Worm (Caenorhabditis elegans) whole organism, L2 larva: Measurements from ENCODE around the gene gtf-2A2.

ENCODE experiments used
- ZK546.5 ChIP-seq: sonication (generic microtip); optimal IDR thresholded peaks from 2 replicates; lab custom pipeline; 2017; ENCODE audit warnings: missing biosample characterization, missing genetic modification characterization
- ama-1 ChIP-seq: fragments of 150-350 bp; optimal IDR thresholded peaks from 2 replicates; lab custom pipeline; 2018; ENCODE audit warnings: inconsistent platforms
- blmp-1 ChIP-seq: sonication (generic microtip); optimal IDR thresholded peaks from 2 replicates; lab custom pipeline; 2017; ENCODE audit warnings: missing genetic modification characterization, mild to moderate bottlenecking, missing compliant biosample characterization, antibody characterized with exemption, moderate library complexity; ENCODE audit not compliant: insufficient read depth
- egl-27 ChIP-seq: sonication (generic microtip); optimal IDR thresholded peaks from 3 replicates; lab custom pipeline; 2017; ENCODE audit warnings: missing biosample characterization, missing genetic modification reagents, missing genetic modification characterization
- lin-39 ChIP-seq: fragments of 150-350 bp; optimal IDR thresholded peaks from 2 replicates; lab custom pipeline; 2014; ENCODE audit warnings: missing biosample characterization, missing genetic modification reagents, missing genetic modification characterization
- nhr-12 ChIP-seq: fragments of 150-350 bp; optimal IDR thresholded peaks from 2 replicates; lab custom pipeline; 2014; ENCODE audit warnings: missing biosample characterization, missing genetic modification characterization
- nhr-237 ChIP-seq: fragments of 150-350 bp; optimal IDR thresholded peaks from 2 replicates; lab custom pipeline; 2014; ENCODE audit warnings: missing biosample characterization, missing genetic modification characterization
- skn-1 ChIP-seq: sonication (generic microtip); optimal IDR thresholded peaks from 2 replicates; lab custom pipeline; 2017; ENCODE audit warnings: missing biosample characterization, missing genetic modification characterization
- snpc-4 ChIP-seq: fragments of 150-350 bp; optimal IDR thresholded peaks from 2 replicates; lab custom pipeline; 2014; ENCODE audit warnings: missing biosample characterization, missing genetic modification characterization
- unc-62 ChIP-seq: fragments of 150-350 bp; optimal IDR thresholded peaks from 2 replicates; lab custom pipeline; 2014; ENCODE audit warnings: missing biosample characterization, missing genetic modification reagents, missing genetic modification characterization
- zag-1 ChIP-seq: fragments of 150-350 bp; optimal IDR thresholded peaks from 2 replicates; lab custom pipeline; 2014; ENCODE audit warnings: missing biosample characterization, missing genetic modification characterization

ce11 chrIII:12642511-12643168 is 18.1 kb downstream of the gtf-2A2 start:
- TF ChIP-seq unc-62 (GFP tag; lab: Kevin White, UChicago) (no peak), nhr-237 (no peak), egl-27 (no peak), ama-1 (lab: Kevin White, UChicago) (no peak), skn-1 (tag; lab: Kevin White, UChicago) (no peak), lin-39 (no peak), zag-1 (no peak), snpc-4 (no peak), blmp-1 (tag; lab: Kevin White, UChicago) (no peak), ZK546.5 (tag; lab: Kevin White, UChicago) (no peak), nhr-12 (tag; lab: Kevin White, UChicago) (no peak)
